Fruit fly (Drosophila melanogaster) whole organism: ENCODE data around the gene scrt.

Experiments
- CG8478 ChIP-seq: fragments of >200 bp; optimal IDR thresholded peaks from 2 replicates; lab custom pipeline; 2018; ENCODE audit warnings: inconsistent platforms
- Dll ChIP-seq: fragments of >200 bp; optimal IDR thresholded peaks from 2 replicates; lab custom pipeline; 2017
- EcR ChIP-seq, 2 experiments: fragments of >200 bp; optimal IDR thresholded peaks; 2 replicates each; lab custom pipeline; 2017; ENCODE audit warnings: missing biosample characterization in 2 of 2, missing genetic modification characterization in 2 of 2, missing genetic modification reagents in 2 of 2
- pan ChIP-seq: fragments of >200 bp; optimal IDR thresholded peaks from 2 replicates; lab custom pipeline; 2017
- psq ChIP-seq: fragments of >200 bp; optimal IDR thresholded peaks from 2 replicates; lab custom pipeline; 2017
- usp ChIP-seq: fragments of >200 bp; optimal IDR thresholded peaks from 2 replicates; lab custom pipeline; 2017; ENCODE audit warnings: missing biosample characterization, missing genetic modification characterization, mixed read lengths

The scrt gene

dm6 chr3L:3952468-3952867 is 31.2 kb upstream of the scrt start, which contains the start of gene CG14984:
Gene CG14984, minus strand, starts transcription at chr3L:3952550.
- TF ChIP-seq CG8478 (lab: Kevin White, UChicago) (no peak), pan (no peak), usp (GFP tag; lab: Kevin White, UChicago) (no peak), psq (lab: Kevin White, UChicago) (no peak), EcR (GFP tag; optimal IDR thresholded peaks at IDR 0.05; lab: Kevin White, UChicago) (no peak), Dll (lab: Kevin White, UChicago) (no peak)

dm6 chr3L:3960877-3961417 is 22.7 kb upstream of the scrt start:
- TF ChIP-seq EcR (GFP tag; optimal IDR thresholded peaks at IDR 0.05; lab: Kevin White, UChicago) (no peak), psq (lab: Kevin White, UChicago) (no peak), Dll (lab: Kevin White, UChicago) (no peak), CG8478 (lab: Kevin White, UChicago) (no peak), usp (GFP tag; lab: Kevin White, UChicago) (no peak), pan (no peak)

DNA sequence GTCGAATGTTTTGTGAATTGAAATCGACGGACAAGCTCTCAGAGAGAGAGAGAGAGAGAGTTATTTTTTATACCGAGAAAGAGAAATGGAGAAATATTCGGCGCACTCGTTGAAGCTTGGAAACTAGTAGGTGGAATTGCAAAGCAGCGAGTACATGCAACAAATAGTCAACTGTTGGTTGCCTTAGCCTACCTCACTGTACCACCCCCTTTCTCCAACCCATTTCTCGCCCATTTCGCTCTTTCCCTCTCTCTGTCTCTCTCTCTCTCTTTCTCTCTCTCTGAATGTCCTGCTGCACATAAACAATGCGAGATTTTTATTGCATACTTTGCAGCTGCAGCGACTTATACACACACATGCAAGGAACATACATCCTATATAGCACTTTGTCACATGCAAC is 19.7 kb upstream of the scrt start:
- TF ChIP-seq pan, result no peak
- TF ChIP-seq Dll (lab: Kevin White, UChicago), result no peak
- TF ChIP-seq CG8478 (lab: Kevin White, UChicago), result no peak
- no peak for TF ChIP-seq usp (GFP tag; lab: Kevin White, UChicago)
- TF ChIP-seq EcR (GFP tag; optimal IDR thresholded peaks at IDR 0.05; lab: Kevin White, UChicago), result no peak
- TF ChIP-seq psq (lab: Kevin White, UChicago), result no peak

dm6 chr3L:3964671-3965070 is 19.0 kb upstream of the scrt start, which contains the start of gene CG12605:
Gene CG12605, minus strand, starts transcription at chr3L:3964771.
- TF ChIP-seq CG8478 (lab: Kevin White, UChicago) (no peak), psq (lab: Kevin White, UChicago) (no peak), Dll (lab: Kevin White, UChicago) (no peak), usp (GFP tag; lab: Kevin White, UChicago) (no peak), EcR (GFP tag; optimal IDR thresholded peaks at IDR 0.05; lab: Kevin White, UChicago) (no peak)

dm6 chr3L:3965102-3965501 is 18.6 kb upstream of the scrt start:
- TF ChIP-seq usp (GFP tag; lab: Kevin White, UChicago) (no peak), Dll (lab: Kevin White, UChicago) (no peak), CG8478 (lab: Kevin White, UChicago) (no peak), pan (no peak), psq (lab: Kevin White, UChicago) (no peak), EcR (GFP tag; optimal IDR thresholded peaks at IDR 0.05; lab: Kevin White, UChicago) (no peak)

dm6 chr3L:3970372-3971031 is 13.2 kb upstream of the scrt start:
- no peak for TF ChIP-seq Dll (lab: Kevin White, UChicago)
- no peak for TF ChIP-seq psq (lab: Kevin White, UChicago)
- TF ChIP-seq EcR (GFP tag; optimal IDR thresholded peaks at IDR 0.05; lab: Kevin White, UChicago), result no peak
- no peak for TF ChIP-seq pan
- TF ChIP-seq usp (GFP tag; lab: Kevin White, UChicago), result no peak
- no peak for TF ChIP-seq CG8478 (lab: Kevin White, UChicago)

DNA sequence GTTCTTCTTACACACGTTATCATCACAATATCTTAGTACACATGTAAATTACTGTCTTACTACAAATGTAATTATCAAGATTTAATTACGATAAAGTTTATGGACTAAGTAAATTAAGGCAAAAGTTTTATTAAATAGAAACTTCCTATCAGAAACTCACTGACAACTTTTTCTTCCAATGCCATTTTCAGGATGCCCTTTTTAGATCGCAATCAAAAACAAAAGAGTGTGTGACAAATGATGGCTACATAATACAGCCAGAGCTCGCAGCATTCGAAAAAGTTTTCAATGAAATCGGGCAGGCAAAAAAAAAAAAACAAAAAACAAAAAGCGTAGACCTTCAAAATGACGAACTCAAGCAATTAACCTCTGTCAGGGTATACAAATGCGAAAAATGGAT is 11.1 kb upstream of the scrt start, which contains the start of gene CG43915:
Gene CG43915, plus strand, starts transcription at position 301 of the 400 bp plus-strand sequence.
- TF ChIP-seq psq (lab: Kevin White, UChicago) (no peak), pan (no peak), Dll (lab: Kevin White, UChicago) (no peak), usp (GFP tag; lab: Kevin White, UChicago) (no peak), EcR (GFP tag; optimal IDR thresholded peaks at IDR 0.05; lab: Kevin White, UChicago) (no peak), CG8478 (lab: Kevin White, UChicago) (no peak)

dm6 chr3L:3976438-3976837 is 7.3 kb upstream of the scrt start:
- TF ChIP-seq usp (GFP tag; lab: Kevin White, UChicago), result no peak
- no peak for TF ChIP-seq psq (lab: Kevin White, UChicago)
- no peak for TF ChIP-seq pan
- no peak for TF ChIP-seq Dll (lab: Kevin White, UChicago)
- no peak for TF ChIP-seq CG8478 (lab: Kevin White, UChicago)

- TF ChIP-seq EcR (GFP tag; optimal IDR thresholded peaks at IDR 0.05; lab: Kevin White, UChicago), result no peak
- TF ChIP-seq CG8478 (lab: Kevin White, UChicago), result no peak
- TF ChIP-seq usp (GFP tag; lab: Kevin White, UChicago), result no peak
- no peak for TF ChIP-seq Dll (lab: Kevin White, UChicago)
- no peak for TF ChIP-seq pan
- TF ChIP-seq psq (lab: Kevin White, UChicago), result no peak
Measured at dm6 chr3L:3977622-3978355, 5.9 kb upstream of the scrt start.

DNA sequence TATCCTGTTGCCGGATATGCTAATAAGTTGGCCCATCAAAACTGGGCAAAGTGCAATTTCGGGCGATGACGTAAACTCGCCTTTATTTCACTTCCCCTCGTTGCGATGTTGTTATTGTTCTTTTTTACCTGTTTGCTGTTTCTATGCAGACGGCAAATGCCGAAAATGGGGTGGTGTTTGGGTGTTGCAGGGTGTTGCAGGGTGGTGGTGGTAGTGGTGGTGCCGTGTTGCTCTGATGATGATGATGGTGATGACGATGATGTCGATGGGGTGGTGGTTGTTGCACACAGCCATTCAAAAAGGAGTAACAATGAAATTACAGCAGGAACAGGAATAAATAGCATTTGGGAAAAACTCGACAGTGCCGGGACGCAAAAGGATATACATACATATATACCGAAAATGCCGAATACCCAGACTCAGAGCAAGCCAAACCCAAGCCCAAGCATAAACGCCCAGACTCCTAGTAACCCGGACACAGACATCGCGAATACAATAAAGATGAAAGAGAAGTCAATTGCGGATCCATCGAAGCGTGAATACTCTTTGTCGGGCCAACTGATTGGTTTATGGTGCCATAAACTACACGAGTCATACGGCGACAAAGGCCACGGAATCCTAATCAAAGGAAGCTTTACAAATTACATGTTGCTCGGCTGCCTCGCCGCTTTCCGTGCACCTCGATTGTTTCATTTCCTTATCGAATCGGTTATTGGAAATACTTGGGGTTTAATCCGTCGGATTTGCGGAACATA is 4.8 kb upstream of the scrt start:
- TF ChIP-seq CG8478 (lab: Kevin White, UChicago) (no peak), usp (GFP tag; lab: Kevin White, UChicago) (no peak), Dll (lab: Kevin White, UChicago) (no peak), psq (lab: Kevin White, UChicago) (no peak), pan (no peak), EcR (GFP tag; optimal IDR thresholded peaks at IDR 0.05; lab: Kevin White, UChicago) (no peak)
